Fruit fly (Drosophila melanogaster) whole organism, embryonic: Measurements from ENCODE around the gene Osbp.

ENCODE experiments used
- Aef1 ChIP-seq: fragments of 200-800 bp; sonication (Bioruptor generic); IDR thresholded peaks from 3 replicates; pipeline ENCODE4 v1.3.6; 2022; ENCODE audit warnings: missing biosample characterization, missing genetic modification characterization
- Atf-2 ChIP-seq: fragments of 200-800 bp; sonication (Bioruptor generic); optimal IDR thresholded peaks from 2 replicates; lab custom pipeline; 2016; ENCODE audit warnings: missing biosample characterization, missing genetic modification characterization
- BtbVII ChIP-seq: fragments of 200-800 bp; sonication (Bioruptor generic); optimal IDR thresholded peaks from 3 replicates; lab custom pipeline; 2017; ENCODE audit warnings: missing biosample characterization, mild to moderate bottlenecking, missing genetic modification characterization
- C15 ChIP-seq: fragments of 200-800 bp; sonication (Bioruptor generic); IDR thresholded peaks from 3 replicates; pipeline ENCODE4 v1.3.6; 2022; ENCODE audit warnings: missing biosample characterization, missing genetic modification characterization
- CG10979 ChIP-seq: fragments of 200-800 bp; sonication (Bioruptor generic); optimal IDR thresholded peaks from 2 replicates; lab custom pipeline; 2018; ENCODE audit warnings: missing biosample characterization, mild to moderate bottlenecking, missing genetic modification characterization, moderate library complexity
- CG12942 ChIP-seq: fragments of 200-800 bp; sonication (Bioruptor generic); optimal IDR thresholded peaks from 3 replicates; lab custom pipeline; 2016; ENCODE audit warnings: missing biosample characterization, missing genetic modification characterization
- CG13624 ChIP-seq: fragments of 200-800 bp; sonication (Bioruptor generic); optimal IDR thresholded peaks from 2 replicates; lab custom pipeline; 2016; ENCODE audit warnings: missing biosample characterization, missing genetic modification characterization
- CG13775 ChIP-seq: fragments of 200-800 bp; sonication (Bioruptor generic); optimal IDR thresholded peaks from 3 replicates; lab custom pipeline; 2017; ENCODE audit warnings: missing biosample characterization, mild to moderate bottlenecking, missing genetic modification characterization
- CG13894 ChIP-seq: fragments of 200-800 bp; sonication (Bioruptor generic); optimal IDR thresholded peaks from 3 replicates; lab custom pipeline; 2018; ENCODE audit warnings: missing biosample characterization, mild to moderate bottlenecking, missing genetic modification characterization, moderate library complexity
- CG14710 ChIP-seq: fragments of 200-800 bp; sonication (Bioruptor generic); optimal IDR thresholded peaks from 3 replicates; lab custom pipeline; 2019; ENCODE audit warnings: missing biosample characterization, mild to moderate bottlenecking, missing genetic modification characterization, moderate library complexity
- CG18262 ChIP-seq: fragments of 200-800 bp; optimal IDR thresholded peaks from 3 replicates; lab custom pipeline; 2019; ENCODE audit warnings: missing biosample characterization, mild to moderate bottlenecking, missing genetic modification characterization, moderate library complexity
- CG3163 ChIP-seq: fragments of 200-800 bp; sonication (Bioruptor generic); optimal IDR thresholded peaks from 3 replicates; lab custom pipeline; 2016; ENCODE audit warnings: missing biosample characterization, missing genetic modification characterization
- CG3407 ChIP-seq: fragments of 200-800 bp; sonication (Bioruptor generic); optimal IDR thresholded peaks from 2 replicates; lab custom pipeline; 2018; ENCODE audit warnings: missing biosample characterization, mild to moderate bottlenecking, missing genetic modification characterization
- CG34376 ChIP-seq: fragments of 200-800 bp; sonication (Bioruptor generic); optimal IDR thresholded peaks from 2 replicates; lab custom pipeline; 2018; ENCODE audit warnings: missing biosample characterization, mild to moderate bottlenecking, missing genetic modification characterization
- CG7556 ChIP-seq: fragments of 200-800 bp; sonication (Bioruptor generic); optimal IDR thresholded peaks from 2 replicates; lab custom pipeline; 2017; ENCODE audit warnings: missing biosample characterization, mild to moderate bottlenecking, missing genetic modification characterization
- CG7839 ChIP-seq: fragments of 200-800 bp; sonication (Bioruptor generic); optimal IDR thresholded peaks from 3 replicates; lab custom pipeline; 2018; ENCODE audit warnings: missing biosample characterization, mild to moderate bottlenecking, missing genetic modification characterization, moderate library complexity
- CG7928 ChIP-seq: fragments of 200-800 bp; sonication (Bioruptor generic); optimal IDR thresholded peaks from 2 replicates; lab custom pipeline; 2017; ENCODE audit warnings: missing biosample characterization, mild to moderate bottlenecking, missing genetic modification characterization
- CG7963 ChIP-seq: fragments of 200-800 bp; sonication (Bioruptor generic); IDR thresholded peaks from 3 replicates; pipeline ENCODE4 v1.3.6; 2022; ENCODE audit warnings: missing biosample characterization, missing genetic modification characterization; ENCODE audit not compliant: partially characterized antibody
- CG8478 ChIP-seq: fragments of >200 bp; optimal IDR thresholded peaks from 2 replicates; lab custom pipeline; 2018
- CG8765 ChIP-seq: fragments of 200-800 bp; sonication (Bioruptor generic); IDR thresholded peaks from 2 replicates; pipeline ENCODE4 v1.3.6; 2022; ENCODE audit warnings: missing biosample characterization, missing genetic modification characterization
- CG9817 ChIP-seq: fragments of 200-800 bp; sonication (Bioruptor generic); optimal IDR thresholded peaks from 2 replicates; lab custom pipeline; 2018; ENCODE audit warnings: missing biosample characterization, mild to moderate bottlenecking, missing genetic modification characterization, moderate library complexity
- CTCF ChIP-seq: fragments of 200-800 bp; sonication (Bioruptor generic); optimal IDR thresholded peaks from 2 replicates; lab custom pipeline; 2017; ENCODE audit warnings: missing biosample characterization, mild to moderate bottlenecking, missing genetic modification characterization, moderate library complexity
- Fer1 ChIP-seq: fragments of 200-800 bp; sonication (Bioruptor generic); optimal IDR thresholded peaks from 2 replicates; lab custom pipeline; 2017; ENCODE audit warnings: missing biosample characterization, mild to moderate bottlenecking, missing genetic modification characterization
- Hr51 ChIP-seq, 2 experiments: fragments of 200-800 bp; sonication (Bioruptor generic); optimal IDR thresholded peaks; 2 replicates in 1 of 2; 3 replicates in 1 of 2; lab custom pipeline; 2016 to 2018; ENCODE audit warnings: missing biosample characterization in 2 of 2, missing genetic modification characterization in 2 of 2, mild to moderate bottlenecking in 1 of 2, moderate library complexity in 1 of 2
- Hr78 ChIP-seq, 2 experiments: fragments of 200-800 bp in 1 of 2; fragments of >200 bp in 1 of 2; sonication (Bioruptor generic) in 1 of 2; optimal IDR thresholded peaks; 2 replicates each; lab custom pipeline; 2017 to 2019; ENCODE audit warnings: missing biosample characterization in 2 of 2, missing genetic modification characterization in 2 of 2, mild to moderate bottlenecking in 1 of 2, moderate library complexity in 1 of 2
- Hsf ChIP-seq: fragments of 200-800 bp; sonication (Bioruptor generic); optimal IDR thresholded peaks from 3 replicates; lab custom pipeline; 2016; ENCODE audit warnings: missing biosample characterization, missing genetic modification characterization
- Jarid2 ChIP-seq: fragments of 200-800 bp; sonication (Bioruptor generic); optimal IDR thresholded peaks from 3 replicates; lab custom pipeline; 2017; ENCODE audit warnings: mild to moderate bottlenecking, missing biosample characterization, missing genetic modification reagents, missing genetic modification characterization
- NC2β ChIP-seq: fragments of 200-800 bp; sonication (Bioruptor generic); optimal IDR thresholded peaks from 2 replicates; lab custom pipeline; 2016; ENCODE audit warnings: missing biosample characterization, missing genetic modification characterization
- Rx ChIP-seq: fragments of 200-800 bp; sonication (Bioruptor generic); IDR thresholded peaks from 2 replicates; pipeline ENCODE4 v1.3.6; 2022; ENCODE audit warnings: missing biosample characterization, missing genetic modification characterization
- Sry-δ ChIP-seq: fragments of 200-800 bp; sonication (Bioruptor generic); optimal IDR thresholded peaks from 2 replicates; lab custom pipeline; 2016; ENCODE audit warnings: missing biosample characterization, missing genetic modification characterization
- Taf1 ChIP-seq: fragments of 200-800 bp; sonication (Bioruptor generic); IDR thresholded peaks from 2 replicates; pipeline ENCODE4 v1.3.6; 2022; ENCODE audit warnings: missing biosample characterization, missing genetic modification characterization
- Vsx1 ChIP-seq: fragments of 200-800 bp; sonication (Bioruptor generic); optimal IDR thresholded peaks from 2 replicates; lab custom pipeline; 2017; ENCODE audit warnings: missing biosample characterization, mild to moderate bottlenecking, missing genetic modification characterization, missing genetic modification reagents
- Xrp1 ChIP-seq: fragments of 200-800 bp; sonication (Bioruptor generic); IDR thresholded peaks from 2 replicates; pipeline ENCODE4 v1.3.6; 2022; ENCODE audit warnings: missing biosample characterization, missing genetic modification characterization
- ab ChIP-seq: fragments of 200-800 bp; sonication (Bioruptor generic); optimal IDR thresholded peaks from 2 replicates; lab custom pipeline; 2016; ENCODE audit warnings: missing biosample characterization, missing genetic modification characterization
- ac ChIP-seq: fragments of 200-800 bp; sonication (Bioruptor generic); optimal IDR thresholded peaks from 3 replicates; lab custom pipeline; 2017; ENCODE audit warnings: missing biosample characterization, mild to moderate bottlenecking, missing genetic modification characterization
- bigmax ChIP-seq: fragments of 200-800 bp; sonication (Bioruptor generic); optimal IDR thresholded peaks from 2 replicates; lab custom pipeline; 2018; ENCODE audit warnings: missing biosample characterization, mild to moderate bottlenecking, missing genetic modification characterization
- bowl ChIP-seq: fragments of 200-800 bp; sonication (Bioruptor generic); IDR thresholded peaks from 2 replicates; pipeline ENCODE4 v1.3.6; 2022; ENCODE audit warnings: missing biosample characterization, missing genetic modification characterization
- br ChIP-seq: fragments of >200 bp; optimal IDR thresholded peaks from 2 replicates; lab custom pipeline; 2017
- eve ChIP-seq, 2 experiments: fragments of >200 bp; optimal IDR thresholded peaks; 2 replicates each; lab custom pipeline; 2017; ENCODE audit warnings: missing biosample characterization in 2 of 2, missing genetic modification characterization in 2 of 2
- jumu ChIP-seq: fragments of 200-800 bp; sonication (Bioruptor generic); optimal IDR thresholded peaks from 3 replicates; lab custom pipeline; 2016; ENCODE audit warnings: missing biosample characterization, missing genetic modification characterization
- kay ChIP-seq: fragments of 200-800 bp; sonication (Bioruptor generic); optimal IDR thresholded peaks from 2 replicates; lab custom pipeline; 2016; ENCODE audit warnings: missing biosample characterization, missing genetic modification characterization
- org-1 ChIP-seq: fragments of 200-800 bp; sonication (Bioruptor generic); optimal IDR thresholded peaks from 2 replicates; lab custom pipeline; 2017; ENCODE audit warnings: missing biosample characterization, missing genetic modification characterization
- pan ChIP-seq, 4 experiments: fragments of >200 bp in 3 of 4; fragments of 200-800 bp in 1 of 4; sonication (Bioruptor generic) in 1 of 4; optimal IDR thresholded peaks in 3 of 4; IDR thresholded peaks in 1 of 4; 2 replicates each; pipeline versions ENCODE4 v1.3.6 to Lab custom; 2017 to 2022; ENCODE audit warnings: missing biosample characterization in 2 of 4, missing genetic modification characterization in 2 of 4, mixed read lengths in 1 of 4
- pb ChIP-seq: fragments of 200-800 bp; sonication (Bioruptor generic); optimal IDR thresholded peaks from 3 replicates; lab custom pipeline; 2016; ENCODE audit warnings: missing biosample characterization, missing genetic modification characterization
- sug ChIP-seq: fragments of 200-800 bp; optimal IDR thresholded peaks from 2 replicates; lab custom pipeline; 2019; ENCODE audit warnings: missing biosample characterization, mild to moderate bottlenecking, missing genetic modification characterization, moderate library complexity
- tio ChIP-seq: fragments of 200-800 bp; sonication (Bioruptor generic); optimal IDR thresholded peaks from 2 replicates; lab custom pipeline; 2017; ENCODE audit warnings: missing biosample characterization, missing genetic modification characterization, inconsistent platforms
- tll ChIP-seq, 2 experiments: fragments of 200-800 bp in 1 of 2; fragments of >200 bp in 1 of 2; sonication (Bioruptor generic) in 1 of 2; optimal IDR thresholded peaks; 2 replicates each; lab custom pipeline; 2017 to 2019; ENCODE audit warnings: missing biosample characterization in 2 of 2, missing genetic modification characterization in 2 of 2, mild to moderate bottlenecking in 1 of 2, moderate library complexity in 1 of 2
- tx ChIP-seq: fragments of 200-800 bp; sonication (Bioruptor generic); optimal IDR thresholded peaks from 2 replicates; lab custom pipeline; 2016; ENCODE audit warnings: missing biosample characterization, missing genetic modification characterization
- usp ChIP-seq: fragments of >200 bp; optimal IDR thresholded peaks from 2 replicates; lab custom pipeline; 2017; ENCODE audit warnings: missing biosample characterization, missing genetic modification characterization
- z ChIP-seq: fragments of 200-800 bp; sonication (Bioruptor generic); IDR thresholded peaks from 3 replicates; pipeline ENCODE4 v1.3.6; 2022; ENCODE audit warnings: missing biosample characterization, missing genetic modification characterization

Osbp gene

dm6 chr3R:24917814-24918636 lies 20.0 kb downstream of the Osbp start, which contains the start of the genes PIG-S, sud1 and CG11168 (continued):
- TF ChIP-seq Hr78 (GFP tag; optimal IDR thresholded peaks at IDR 0.05; lab: Kevin White, UChicago) = no peak
- no peak for TF ChIP-seq kay (GFP tag; lab: Kevin White, UChicago)
- TF ChIP-seq CG13894 = no peak
- TF ChIP-seq Hsf (GFP tag; lab: Kevin White, UChicago) = no peak
- TF ChIP-seq sug (tag; lab: Kevin White, UChicago) = no peak
- TF ChIP-seq CG10979 = peak; percentile 57
- peak; percentile 35 for TF ChIP-seq Rx (GFP tag; lab: Robert Waterston, UW)
- no peak for TF ChIP-seq z (GFP tag; lab: Robert Waterston, UW)
- peak; percentile 37; the same call in 1 of the 2 replicates for TF ChIP-seq Taf1 (GFP tag; lab: Robert Waterston, UW)
- TF ChIP-seq org-1 (GFP tag; lab: Kevin White, UChicago) = no peak
- TF ChIP-seq Atf-2 (GFP tag; lab: Kevin White, UChicago) = no peak
- peak; percentile 50 for TF ChIP-seq CG12942 (GFP tag; lab: Kevin White, UChicago)
- TF ChIP-seq CG13775 (GFP tag; lab: Kevin White, UChicago) = peak; percentile 66
- TF ChIP-seq CG7928 (GFP tag; lab: Kevin White, UChicago) = peak; percentile 38
- TF ChIP-seq usp (GFP tag; lab: Kevin White, UChicago) = no peak
- TF ChIP-seq br (lab: Kevin White, UChicago) = no peak
- no peak for TF ChIP-seq bowl (GFP tag; lab: Robert Waterston, UW)
- no peak for TF ChIP-seq Fer1 (GFP tag; lab: Kevin White, UChicago)
- TF ChIP-seq CTCF (GFP tag; lab: Kevin White, UChicago) = no peak
- no peak for TF ChIP-seq BtbVII
- TF ChIP-seq CG8765 (GFP tag; lab: Robert Waterston, UW) = no peak
- no peak for TF ChIP-seq C15 (GFP tag; lab: Robert Waterston, UW)
- no peak for TF ChIP-seq CG7839 (tag; lab: Kevin White, UChicago)
- no peak for TF ChIP-seq ab (GFP tag; lab: Kevin White, UChicago)
- no peak for TF ChIP-seq tx (GFP tag; lab: Kevin White, UChicago)
- TF ChIP-seq Aef1 = peak; percentile 68
- peak; percentile 64 for TF ChIP-seq CG18262 (tag; lab: Kevin White, UChicago)
- TF ChIP-seq jumu = no peak
- no peak for TF ChIP-seq CG7556 (GFP tag; lab: Kevin White, UChicago)
- TF ChIP-seq Xrp1 (GFP tag; lab: Robert Waterston, UW) = peak; percentile 68
- TF ChIP-seq Vsx1 (GFP tag; lab: Kevin White, UChicago) = peak; percentile 90
- TF ChIP-seq CG14710 = peak; percentile 81
- no peak for TF ChIP-seq pb (GFP tag; lab: Kevin White, UChicago)
- no peak for TF ChIP-seq bigmax (GFP tag; lab: Kevin White, UChicago)
- no peak for TF ChIP-seq eve (GFP tag; optimal IDR thresholded peaks at IDR 0.05; lab: Kevin White, UChicago)
- no peak for TF ChIP-seq CG13624
- no peak for TF ChIP-seq pan (optimal IDR thresholded peaks at IDR 0.05; lab: Kevin White, UChicago)
- TF ChIP-seq pan (GFP tag; optimal IDR thresholded peaks at IDR 0.05 in 1 of 2, IDR thresholded peaks at IDR 0.05 in 1 of 2) = peak in 1 of 2 experiments; percentile 62
- TF ChIP-seq CG3407 (GFP tag; lab: Kevin White, UChicago) = no peak
- TF ChIP-seq tio (GFP tag; lab: Kevin White, UChicago) = no peak
- no peak for TF ChIP-seq ac
- TF ChIP-seq Jarid2 = no peak
- TF ChIP-seq NC2β (GFP tag; lab: Kevin White, UChicago) = no peak
- TF ChIP-seq CG3163 (GFP tag; lab: Kevin White, UChicago) = no peak
- TF ChIP-seq Hr51 (GFP tag; optimal IDR thresholded peaks at IDR 0.05; lab: Kevin White, UChicago) = peak in 1 of 2 experiments; percentile 46
- TF ChIP-seq CG9817 (tag; lab: Kevin White, UChicago) = peak; percentile 77
- TF ChIP-seq CG8478 (lab: Kevin White, UChicago) = no peak
- peak; percentile 85 for TF ChIP-seq Sry-δ (GFP tag; lab: Kevin White, UChicago)
- peak; percentile 54; the same call in 1 of the 3 replicates for TF ChIP-seq CG7963 (GFP tag; lab: Robert Waterston, UW)
- peak in 1 of 2 experiments; percentile 16 for TF ChIP-seq tll (GFP tag; optimal IDR thresholded peaks at IDR 0.05; lab: Kevin White, UChicago)
- TF ChIP-seq CG34376 (GFP tag; lab: Kevin White, UChicago) = peak; percentile 32
